Fruit fly (Drosophila melanogaster) whole organism, embryonic: ENCODE measurements around the gene CG43175.

Source experiments
- Atf6 ChIP-seq: fragments of 200-800 bp; sonication (Bioruptor generic); IDR thresholded peaks from 2 replicates; pipeline ENCODE4 v1.3.6; 2022; ENCODE audit warnings: missing biosample characterization, missing genetic modification characterization
- B-H1 ChIP-seq: fragments of 200-800 bp; sonication (Bioruptor generic); IDR thresholded peaks from 3 replicates; pipeline ENCODE4 v1.3.6; 2022; ENCODE audit warnings: missing biosample characterization, missing genetic modification characterization
- Bgb ChIP-seq: fragments of 200-800 bp; sonication (Bioruptor generic); IDR thresholded peaks from 2 replicates; pipeline ENCODE4 v1.3.6; 2022; ENCODE audit warnings: missing biosample characterization, missing genetic modification characterization; ENCODE audit not compliant: partially characterized antibody
- Bteb2 ChIP-seq: fragments of 200-800 bp; sonication (Bioruptor generic); optimal IDR thresholded peaks from 2 replicates; lab custom pipeline; 2016; ENCODE audit warnings: missing biosample characterization, missing genetic modification characterization
- CG10959 ChIP-seq: fragments of 200-800 bp; sonication (Bioruptor generic); IDR thresholded peaks from 2 replicates; pipeline ENCODE4 v1.3.6; 2022; ENCODE audit warnings: missing biosample characterization, missing genetic modification characterization
- CG12155 ChIP-seq: fragments of 200-800 bp; sonication (Bioruptor generic); optimal IDR thresholded peaks from 3 replicates; lab custom pipeline; 2016; ENCODE audit warnings: missing biosample characterization, missing genetic modification characterization
- CG13894 ChIP-seq: fragments of 200-800 bp; sonication (Bioruptor generic); optimal IDR thresholded peaks from 3 replicates; lab custom pipeline; 2018; ENCODE audit warnings: missing biosample characterization, mild to moderate bottlenecking, missing genetic modification characterization, moderate library complexity
- CG14014 ChIP-seq: fragments of 200-800 bp; sonication (Bioruptor generic); IDR thresholded peaks from 2 replicates; pipeline ENCODE4 v1.3.6; 2022; ENCODE audit warnings: missing biosample characterization, missing genetic modification characterization
- CG17328 ChIP-seq: fragments of 200-800 bp; sonication (Bioruptor generic); IDR thresholded peaks from 2 replicates; pipeline ENCODE4 v1.3.6; 2022; ENCODE audit warnings: missing biosample characterization, missing genetic modification characterization
- CG17568 ChIP-seq: fragments of 200-800 bp; sonication (Bioruptor generic); optimal IDR thresholded peaks from 2 replicates; lab custom pipeline; 2018; ENCODE audit warnings: missing biosample characterization, mild to moderate bottlenecking, missing genetic modification characterization, moderate library complexity
- CG17612 ChIP-seq: fragments of 200-800 bp; sonication (Bioruptor generic); IDR thresholded peaks from 2 replicates; pipeline ENCODE4 v1.3.6; 2022; ENCODE audit warnings: missing biosample characterization, missing genetic modification characterization
- CG18011 ChIP-seq: fragments of 200-800 bp; sonication (Bioruptor generic); optimal IDR thresholded peaks from 2 replicates; lab custom pipeline; 2017; ENCODE audit warnings: missing biosample characterization, missing genetic modification characterization, mild to moderate bottlenecking, moderate library complexity, missing genotype
- CG2889 ChIP-seq: fragments of 200-800 bp; sonication (Bioruptor generic); IDR thresholded peaks from 3 replicates; pipeline ENCODE4 v1.3.6; 2022; ENCODE audit warnings: missing biosample characterization, missing genetic modification characterization
- CG3838 ChIP-seq: fragments of 200-800 bp; sonication (Bioruptor generic); optimal IDR thresholded peaks from 3 replicates; lab custom pipeline; 2016; ENCODE audit warnings: missing biosample characterization, missing genetic modification characterization
- CG42726 ChIP-seq: fragments of 200-800 bp; sonication (Bioruptor generic); IDR thresholded peaks from 2 replicates; pipeline ENCODE4 v1.3.6; 2022; ENCODE audit warnings: missing biosample characterization, missing genetic modification characterization; ENCODE audit not compliant: partially characterized antibody
- CG4617 ChIP-seq: fragments of 200-800 bp; sonication (Bioruptor generic); optimal IDR thresholded peaks from 3 replicates; lab custom pipeline; 2016; ENCODE audit warnings: missing biosample characterization, missing genetic modification characterization, borderline replicate concordance
- CG4707 ChIP-seq: fragments of 200-800 bp; sonication (Bioruptor generic); optimal IDR thresholded peaks from 2 replicates; lab custom pipeline; 2018; ENCODE audit warnings: missing biosample characterization, mild to moderate bottlenecking, missing genetic modification characterization, moderate library complexity
- CG7963 ChIP-seq: fragments of 200-800 bp; sonication (Bioruptor generic); IDR thresholded peaks from 3 replicates; pipeline ENCODE4 v1.3.6; 2022; ENCODE audit warnings: missing biosample characterization, missing genetic modification characterization; ENCODE audit not compliant: partially characterized antibody
- D19A ChIP-seq: fragments of 200-800 bp; optimal IDR thresholded peaks from 3 replicates; lab custom pipeline; 2019; ENCODE audit warnings: missing biosample characterization, mild to moderate bottlenecking, missing genetic modification characterization, moderate library complexity
- Eip74EF ChIP-seq, 2 experiments: fragments of 200-800 bp in 1 of 2; fragments of >200 bp in 1 of 2; sonication (Bioruptor generic) in 1 of 2; optimal IDR thresholded peaks; 2 replicates each; lab custom pipeline; 2017 to 2019; ENCODE audit warnings: missing biosample characterization in 2 of 2, missing genetic modification characterization in 2 of 2, mild to moderate bottlenecking in 1 of 2, moderate library complexity in 1 of 2
- Ets65A ChIP-seq: fragments of 200-800 bp; sonication (Bioruptor generic); peaks from one replicate; lab custom pipeline; 2016; ENCODE audit warnings: missing biosample characterization, missing genetic modification characterization
- Fer3 ChIP-seq: fragments of 200-800 bp; sonication (Bioruptor generic); optimal IDR thresholded peaks from 2 replicates; lab custom pipeline; 2018; ENCODE audit warnings: missing biosample characterization, mild to moderate bottlenecking, missing genetic modification characterization, moderate library complexity
- Gsc ChIP-seq: fragments of 200-800 bp; sonication (Bioruptor generic); IDR thresholded peaks from 2 replicates; pipeline ENCODE4 v1.3.6; 2022; ENCODE audit warnings: missing biosample characterization, missing genetic modification characterization
- HLH4C ChIP-seq: fragments of 200-800 bp; sonication (Bioruptor generic); IDR thresholded peaks from 3 replicates; pipeline ENCODE4 v1.3.6; 2022; ENCODE audit warnings: missing biosample characterization, missing genetic modification characterization; ENCODE audit not compliant: partially characterized antibody
- Mes4 ChIP-seq: fragments of 200-800 bp; sonication (Bioruptor generic); optimal IDR thresholded peaks from 2 replicates; lab custom pipeline; 2016; ENCODE audit warnings: missing biosample characterization, missing genetic modification characterization
- NC2β ChIP-seq: fragments of 200-800 bp; sonication (Bioruptor generic); optimal IDR thresholded peaks from 2 replicates; lab custom pipeline; 2016; ENCODE audit warnings: missing biosample characterization, missing genetic modification characterization
- Tbp ChIP-seq: fragments of >200 bp; optimal IDR thresholded peaks from 2 replicates; lab custom pipeline; 2018; ENCODE audit warnings: missing biosample characterization, missing genetic modification characterization
- Xbp1 ChIP-seq: fragments of 200-800 bp; sonication (Bioruptor generic); optimal IDR thresholded peaks from 3 replicates; lab custom pipeline; 2016; ENCODE audit warnings: missing biosample characterization, mild to moderate bottlenecking, missing genetic modification characterization
- abd-A ChIP-seq: fragments of 200-800 bp; sonication (Bioruptor generic); optimal IDR thresholded peaks from 3 replicates; lab custom pipeline; 2019; ENCODE audit warnings: missing biosample characterization, mild to moderate bottlenecking, missing genetic modification characterization, moderate library complexity
- bbx ChIP-seq: fragments of 200-800 bp; sonication (Bioruptor generic); IDR thresholded peaks from 2 replicates; pipeline ENCODE4 v1.3.6; 2022; ENCODE audit warnings: missing biosample characterization, missing genetic modification characterization; ENCODE audit not compliant: partially characterized antibody
- bowl ChIP-seq: fragments of 200-800 bp; sonication (Bioruptor generic); IDR thresholded peaks from 2 replicates; pipeline ENCODE4 v1.3.6; 2022; ENCODE audit warnings: missing biosample characterization, missing genetic modification characterization
- chif ChIP-seq, 2 experiments: fragments of 200-800 bp; sonication (Bioruptor generic); optimal IDR thresholded peaks; 3 replicates each; lab custom pipeline; 2016; ENCODE audit warnings: missing biosample characterization in 2 of 2, missing genetic modification characterization in 2 of 2
- crol ChIP-seq: fragments of 200-800 bp; sonication (Bioruptor generic); IDR thresholded peaks from 2 replicates; pipeline ENCODE4 v1.3.6; 2022; ENCODE audit warnings: missing biosample characterization, missing genetic modification characterization
- dmrt99B ChIP-seq: fragments of 200-800 bp; sonication (Bioruptor generic); optimal IDR thresholded peaks from 2 replicates; lab custom pipeline; 2018; ENCODE audit warnings: missing biosample characterization, mild to moderate bottlenecking, missing genetic modification characterization, moderate library complexity
- ems ChIP-seq: fragments of 200-800 bp; sonication (Bioruptor generic); optimal IDR thresholded peaks from 3 replicates; lab custom pipeline; 2016; ENCODE audit warnings: missing biosample characterization, missing genetic modification characterization
- gem ChIP-seq: fragments of 200-800 bp; sonication (Bioruptor generic); optimal IDR thresholded peaks from 2 replicates; lab custom pipeline; 2019; ENCODE audit warnings: missing biosample characterization, mild to moderate bottlenecking, missing genetic modification characterization, moderate library complexity
- gt ChIP-seq: fragments of 200-800 bp; sonication (Bioruptor generic); IDR thresholded peaks from 2 replicates; pipeline ENCODE4 v1.3.6; 2022; ENCODE audit warnings: missing biosample characterization, missing genetic modification characterization
- hbn ChIP-seq: fragments of 200-800 bp; sonication (Bioruptor generic); IDR thresholded peaks from 2 replicates; pipeline ENCODE4 v1.3.6; 2022; ENCODE audit warnings: missing biosample characterization, missing genetic modification characterization; ENCODE audit not compliant: partially characterized antibody
- kay ChIP-seq: fragments of 200-800 bp; sonication (Bioruptor generic); optimal IDR thresholded peaks from 2 replicates; lab custom pipeline; 2016; ENCODE audit warnings: missing biosample characterization, missing genetic modification characterization
- mirr ChIP-seq: fragments of 200-800 bp; sonication (Bioruptor generic); optimal IDR thresholded peaks from 3 replicates; lab custom pipeline; 2018; ENCODE audit warnings: missing biosample characterization, mild to moderate bottlenecking, missing genetic modification characterization
- mld ChIP-seq: fragments of 200-800 bp; sonication (Bioruptor generic); IDR thresholded peaks from 3 replicates; pipeline ENCODE4 v1.3.6; 2022; ENCODE audit warnings: missing biosample characterization, missing genetic modification characterization; ENCODE audit not compliant: partially characterized antibody
- pan ChIP-seq, 4 experiments: fragments of >200 bp in 3 of 4; fragments of 200-800 bp in 1 of 4; sonication (Bioruptor generic) in 1 of 4; optimal IDR thresholded peaks in 3 of 4; IDR thresholded peaks in 1 of 4; 2 replicates each; pipeline versions ENCODE4 v1.3.6 to Lab custom; 2017 to 2022; ENCODE audit warnings: missing biosample characterization in 2 of 4, missing genetic modification characterization in 2 of 4, mixed read lengths in 1 of 4
- pb ChIP-seq: fragments of 200-800 bp; sonication (Bioruptor generic); optimal IDR thresholded peaks from 3 replicates; lab custom pipeline; 2016; ENCODE audit warnings: missing biosample characterization, missing genetic modification characterization
- pzg ChIP-seq: fragments of 200-800 bp; sonication (Bioruptor generic); optimal IDR thresholded peaks from 3 replicates; lab custom pipeline; 2018; ENCODE audit warnings: missing biosample characterization, mild to moderate bottlenecking, missing genetic modification characterization, moderate library complexity
- tna ChIP-seq: fragments of 200-800 bp; sonication (Bioruptor generic); IDR thresholded peaks from 2 replicates; pipeline ENCODE4 v1.3.6; 2022; ENCODE audit warnings: missing biosample characterization, missing genetic modification characterization; ENCODE audit not compliant: partially characterized antibody
- tup ChIP-seq: fragments of 200-800 bp; sonication (Bioruptor generic); optimal IDR thresholded peaks from 2 replicates; lab custom pipeline; 2016; ENCODE audit warnings: missing biosample characterization, mild to moderate bottlenecking, missing genetic modification characterization, moderate library complexity

Gene CG43175

DNA sequence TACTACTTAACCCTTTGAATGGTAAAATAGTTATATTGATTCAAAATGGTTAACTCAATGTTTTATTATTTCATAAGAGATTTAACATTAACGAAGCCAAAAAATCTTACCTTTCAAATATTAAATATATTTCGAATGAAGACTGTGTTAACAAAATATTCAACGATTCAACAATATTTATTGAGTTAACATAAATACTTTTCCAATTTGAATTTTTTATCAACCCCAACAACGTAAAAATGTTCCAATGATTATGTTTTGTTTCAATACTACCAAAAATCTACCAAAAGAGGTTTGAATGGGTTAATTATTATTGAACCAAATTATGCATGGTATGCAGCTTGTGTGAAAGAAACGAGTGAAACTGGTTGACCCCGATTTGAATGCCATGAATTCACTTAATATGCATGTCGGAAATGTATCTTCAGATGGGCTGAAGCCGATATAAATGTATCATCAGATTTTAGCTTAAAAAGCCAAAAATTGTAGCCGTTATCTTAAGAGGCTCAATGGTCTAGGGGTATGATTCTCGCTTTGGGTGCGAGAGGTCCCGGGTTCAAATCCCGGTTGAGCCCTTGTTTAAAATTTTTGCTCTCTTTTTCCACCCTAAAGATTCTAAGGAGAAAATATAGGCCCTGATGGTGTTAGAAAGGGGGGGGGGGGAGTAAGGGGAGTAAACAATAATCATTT is 804 bp downstream of the CG43175 start (continued):
- TF ChIP-seq mld (GFP tag; lab: Robert Waterston, UW) (no peak), D19A (tag; lab: Kevin White, UChicago) (peak; percentile 6), dmrt99B (tag; lab: Kevin White, UChicago) (peak; percentile 45), gem (peak; percentile 16), Eip74EF (GFP tag; optimal IDR thresholded peaks at IDR 0.05; lab: Kevin White, UChicago) (peak in 1 of 2 experiments; percentile 57), CG3838 (GFP tag; lab: Kevin White, UChicago) (no peak), bowl (GFP tag; lab: Robert Waterston, UW) (no peak), CG18011 (GFP tag; lab: Kevin White, UChicago) (no peak)

DNA sequence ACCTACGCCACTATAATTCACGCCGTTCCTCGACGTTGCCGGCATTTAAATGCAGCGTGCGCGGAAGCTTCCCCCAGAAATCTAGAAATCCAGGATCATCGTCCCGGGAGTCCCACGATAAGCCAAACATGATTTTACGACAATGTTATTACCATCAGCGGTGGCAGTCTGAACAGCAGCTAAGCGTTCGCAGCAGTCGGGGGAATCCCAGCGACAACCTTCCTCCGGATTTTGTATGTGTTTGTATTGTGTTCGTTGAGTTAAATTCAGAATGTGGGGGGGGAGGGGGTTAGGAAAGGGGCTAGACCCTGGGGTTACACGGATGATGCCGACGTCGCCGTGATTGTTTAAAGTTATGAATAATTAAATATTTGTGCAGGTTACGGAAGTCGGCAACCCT is 13.5 kb downstream of the CG43175 start:
- TF ChIP-seq crol (GFP tag; lab: Robert Waterston, UW) (0 out of 2 replicates have a peak, but pooled peaks have one; percentile 42), chif (GFP tag; optimal IDR thresholded peaks at IDR 0.05; lab: Kevin White, UChicago) (no peak), CG13894 (peak; percentile 52), NC2β (no peak), abd-A (tag; lab: Kevin White, UChicago) (peak; percentile 5), pan (optimal IDR thresholded peaks at IDR 0.05; lab: Kevin White, UChicago) (no peak), pan (GFP tag; optimal IDR thresholded peaks at IDR 0.05 in 1 of 2, IDR thresholded peaks at IDR 0.05 in 1 of 2) (no peak), CG4707 (GFP tag; lab: Kevin White, UChicago) (no peak), bbx (no peak), CG17328 (GFP tag; lab: Robert Waterston, UW) (no peak), CG2889 (GFP tag; lab: Robert Waterston, UW) (no peak), CG4617 (GFP tag; lab: Kevin White, UChicago) (no peak), Ets65A (GFP tag; lab: Kevin White, UChicago) (peak; percentile 73)

dm6 chr3R:17645239-17645638 is 14.7 kb downstream of the CG43175 start:
- no peak for TF ChIP-seq gt (GFP tag; lab: Robert Waterston, UW)
- no peak for TF ChIP-seq CG12155
- no peak for TF ChIP-seq hbn
- TF ChIP-seq Bgb (GFP tag; lab: Robert Waterston, UW) = peak; percentile 61
- no peak for TF ChIP-seq B-H1
- TF ChIP-seq CG17612 (GFP tag; lab: Robert Waterston, UW) = no peak
- peak; percentile 50; the same call in 1 of the 3 replicates for TF ChIP-seq CG7963 (GFP tag; lab: Robert Waterston, UW)
- peak; percentile 36 for TF ChIP-seq abd-A (tag; lab: Kevin White, UChicago)
- no peak for TF ChIP-seq kay (GFP tag; lab: Kevin White, UChicago)
- TF ChIP-seq CG42726 (GFP tag; lab: Robert Waterston, UW) = no peak
- TF ChIP-seq HLH4C (GFP tag; lab: Robert Waterston, UW) = peak; percentile 59
- no peak for TF ChIP-seq Gsc
- no peak for TF ChIP-seq Fer3 (tag; lab: Kevin White, UChicago)
- peak; percentile 64; the same call in 1 of the 2 replicates for TF ChIP-seq tna (GFP tag; lab: Robert Waterston, UW)
- no peak for TF ChIP-seq CG10959 (GFP tag; lab: Robert Waterston, UW)
- TF ChIP-seq Mes4 (GFP tag; lab: Kevin White, UChicago) = no peak
- TF ChIP-seq Atf6 = no peak
- no peak for TF ChIP-seq tup (GFP tag; lab: Kevin White, UChicago)
- TF ChIP-seq CG14014 (GFP tag; lab: Robert Waterston, UW) = no peak
- TF ChIP-seq Bteb2 (GFP tag; lab: Kevin White, UChicago) = no peak
- TF ChIP-seq CG17568 (GFP tag; lab: Kevin White, UChicago) = no peak
- TF ChIP-seq mirr (GFP tag; lab: Kevin White, UChicago) = peak; percentile 44
- no peak for TF ChIP-seq pb
- TF ChIP-seq Tbp (GFP tag; lab: Kevin White, UChicago) = no peak
- no peak for TF ChIP-seq Xbp1
- TF ChIP-seq ems (GFP tag; lab: Kevin White, UChicago) = no peak
- no peak for TF ChIP-seq pzg
